Fruit fly (Drosophila melanogaster): Measurements from ENCODE around the gene CG5177.

Gene CG5177

DNA sequence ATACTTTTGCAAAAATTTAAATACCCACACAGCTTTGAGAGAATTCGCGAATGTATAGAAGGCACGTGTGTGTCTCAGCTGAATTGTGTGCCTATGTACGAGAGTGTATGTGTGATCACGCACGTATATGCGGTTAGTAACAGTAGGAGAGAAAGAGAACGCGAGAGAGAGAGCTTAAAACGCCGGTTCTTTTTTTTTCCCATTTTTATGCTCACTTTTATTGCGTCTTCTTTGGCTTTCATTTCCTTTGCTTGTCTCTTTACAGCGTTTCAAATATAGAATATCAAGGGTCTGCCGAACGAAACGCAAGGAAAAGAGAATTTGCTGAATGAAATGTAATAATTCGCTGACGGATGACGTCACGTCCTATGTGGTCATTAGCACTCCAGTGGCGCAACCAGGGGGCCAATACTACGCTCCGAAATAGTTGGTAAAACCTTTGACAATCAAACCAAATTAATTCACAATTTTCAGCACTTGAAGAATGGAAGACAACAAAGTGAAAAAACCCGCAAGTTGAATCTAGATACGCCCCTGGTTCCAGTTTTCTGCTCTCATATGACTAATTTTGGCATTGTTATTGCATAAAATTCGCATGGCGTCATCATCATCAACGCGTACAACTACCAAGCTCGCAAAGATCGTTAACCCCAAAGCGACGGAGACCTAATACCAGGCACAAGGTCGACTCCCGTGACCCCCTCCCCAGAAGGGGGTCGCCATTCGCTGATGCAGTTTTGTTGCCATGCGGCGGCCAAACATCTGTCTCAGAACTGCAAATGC lies 20.1 kb downstream of the CG5177 start:
- TF ChIP-seq CrebA (GFP tag; optimal IDR thresholded peaks at IDR 0.05; ENCODE audit: borderline replicate concordance) (peak; percentile 72), OdsH (GFP tag; optimal IDR thresholded peaks at IDR 0.05) (peak; percentile 91), dsf (GFP tag; optimal IDR thresholded peaks at IDR 0.05; ENCODE audit: borderline replicate concordance) (peak; percentile 80), br (GFP tag; optimal IDR thresholded peaks at IDR 0.05) (peak; percentile 93), GATAd (GFP tag; optimal IDR thresholded peaks at IDR 0.05) (peak; percentile 2), pan (optimal IDR thresholded peaks at IDR 0.05) (no peak), sv (GFP tag; optimal IDR thresholded peaks at IDR 0.05) (peak; percentile 40), Sp1 (GFP tag; optimal IDR thresholded peaks at IDR 0.05) (peak; percentile 83), ey (GFP tag; optimal IDR thresholded peaks at IDR 0.05) (peak; percentile 93), fru (GFP tag; optimal IDR thresholded peaks at IDR 0.05) (peak; percentile 88), psq (GFP tag; optimal IDR thresholded peaks at IDR 0.05) (peak; percentile 95), CG32264 (GFP tag; optimal IDR thresholded peaks at IDR 0.05) (peak; percentile 76), foxo (GFP tag; optimal IDR thresholded peaks at IDR 0.05) (peak; percentile 53 to 92), lola (GFP tag; optimal IDR thresholded peaks at IDR 0.05) (no peak), dmrt93B (GFP tag; optimal IDR thresholded peaks at IDR 0.05) (peak; percentile 78), Dfd (GFP tag; optimal IDR thresholded peaks at IDR 0.05) (no peak), Jra (GFP tag; optimal IDR thresholded peaks at IDR 0.05) (peak; percentile 76), brk (GFP tag; optimal IDR thresholded peaks at IDR 0.05) (peak; percentile 82), rgr (GFP tag; optimal IDR thresholded peaks at IDR 0.05) (peak; percentile 92), Hr78 (GFP tag; optimal IDR thresholded peaks at IDR 0.05) (no peak), tai (GFP tag; optimal IDR thresholded peaks at IDR 0.05) (peak; percentile 72), Myc (optimal IDR thresholded peaks at IDR 0.05) (no peak), Rel (GFP tag; optimal IDR thresholded peaks at IDR 0.05) (no peak), Rel (tag; optimal IDR thresholded peaks at IDR 0.05) (peak; percentile 10), Dif (GFP tag; optimal IDR thresholded peaks at IDR 0.05; ENCODE audit: partially characterized antibody) (peak; percentile 73), usp (GFP tag; optimal IDR thresholded peaks at IDR 0.05) (no peak), woc (GFP tag; optimal IDR thresholded peaks at IDR 0.05) (peak; percentile 42), N (GFP tag; optimal IDR thresholded peaks at IDR 0.05) (no peak), dl (GFP tag; optimal IDR thresholded peaks at IDR 0.05; ENCODE audit: insufficient read depth in 1 of 2, partially characterized antibody in 2 of 2) (peak; percentile 25 to 72), Vsx2 (GFP tag; optimal IDR thresholded peaks at IDR 0.05; ENCODE audit: partially characterized antibody) (no peak), Abd-B (GFP tag; optimal IDR thresholded peaks at IDR 0.05) (no peak), Hnf4 (GFP tag; optimal IDR thresholded peaks at IDR 0.05) (peak; percentile 85), Hr83 (GFP tag; optimal IDR thresholded peaks at IDR 0.05; ENCODE audit: poor library complexity, severe bottlenecking) (peak; percentile 69), HLH106 (tag; optimal IDR thresholded peaks at IDR 0.05) (peak; percentile 89), CG9705 (GFP tag; optimal IDR thresholded peaks at IDR 0.05) (peak; percentile 49), h (GFP tag; optimal IDR thresholded peaks at IDR 0.05) (peak; percentile 92), jim (GFP tag; optimal IDR thresholded peaks at IDR 0.05) (no peak), sage (GFP tag; optimal IDR thresholded peaks at IDR 0.05) (peak; percentile 27), Mio (GFP tag; optimal IDR thresholded peaks at IDR 0.05) (peak; percentile 81)

DNA sequence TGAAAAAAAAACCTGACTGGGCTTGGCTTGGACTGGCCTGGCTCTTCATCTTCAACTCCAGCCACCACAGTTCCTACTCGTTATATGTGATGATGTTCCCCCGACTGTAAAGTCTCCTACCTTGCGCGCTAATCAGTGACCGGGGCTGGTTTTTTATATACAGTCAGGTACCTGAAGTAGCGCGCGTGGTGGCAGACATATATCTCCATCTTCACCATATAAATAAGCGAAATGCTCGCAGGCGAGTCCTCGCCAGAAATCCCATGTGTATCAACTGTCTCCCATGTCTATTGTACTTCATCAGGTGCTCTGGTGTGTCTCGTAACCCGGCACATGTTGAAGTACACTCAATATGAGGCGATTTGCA lies 20.6 kb downstream of the CG5177 start:
- TF ChIP-seq dsf (GFP tag; optimal IDR thresholded peaks at IDR 0.05; ENCODE audit: borderline replicate concordance) (no peak), Hr83 (GFP tag; optimal IDR thresholded peaks at IDR 0.05; ENCODE audit: poor library complexity, severe bottlenecking) (peak; percentile 53), Rel (GFP tag; optimal IDR thresholded peaks at IDR 0.05) (no peak), Rel (tag; optimal IDR thresholded peaks at IDR 0.05) (no peak), Dif (GFP tag; optimal IDR thresholded peaks at IDR 0.05; ENCODE audit: partially characterized antibody) (peak; percentile 3), Jra (GFP tag; optimal IDR thresholded peaks at IDR 0.05) (no peak)
